Worm (Caenorhabditis elegans): Measurements from ENCODE around the gene C16D9.3.

Gene C16D9.3

DNA sequence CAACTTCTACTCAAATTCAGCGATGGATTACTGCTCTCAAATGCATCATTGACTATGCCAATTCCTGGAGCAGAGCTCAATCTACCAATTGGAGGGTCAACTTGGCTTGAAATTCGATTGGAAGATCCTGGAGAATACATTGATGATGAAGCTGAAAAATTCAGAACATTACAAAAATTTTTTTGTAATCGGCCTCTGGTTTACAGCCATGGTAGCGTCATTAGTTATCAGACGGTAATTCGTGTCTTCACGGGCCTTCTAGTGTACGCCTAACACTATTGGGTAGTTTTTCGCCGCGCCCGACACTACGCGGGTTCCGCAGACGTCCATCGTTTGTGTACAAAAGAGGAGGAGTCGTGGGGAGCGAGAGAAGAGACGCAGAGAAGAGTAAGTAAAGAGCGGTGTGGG is 11.1 kb downstream of the C16D9.3 start (continued):
- peak; percentile 91 for TF ChIP-seq nhr-85 (tag)
- peak; percentile 75 to 90 (median 85) for TF ChIP-seq ceh-82 (tag; optimal IDR thresholded peaks at IDR 0.05)
- no peak for TF ChIP-seq zag-1 (tag; optimal IDR thresholded peaks at IDR 0.05)
- TF ChIP-seq hlh-4 (tag; optimal IDR thresholded peaks at IDR 0.05): no peak
- TF ChIP-seq efl-1 (optimal IDR thresholded peaks at IDR 0.05): peak; percentile 63 to 77
- TF ChIP-seq efl-1 (GFP tag; optimal IDR thresholded peaks at IDR 0.05 in 1 of 2): peak; percentile 57 to 96
- TF ChIP-seq mab-9 (GFP tag; IDR thresholded peaks at IDR 0.05): no peak
- TF ChIP-seq pqm-1 (tag; optimal IDR thresholded peaks at IDR 0.05): no peak
- TF ChIP-seq nhr-47 (tag; optimal IDR thresholded peaks at IDR 0.05): peak; percentile 90
- TF ChIP-seq blmp-1 (tag; optimal IDR thresholded peaks at IDR 0.05): no peak
- TF ChIP-seq ama-1 (optimal IDR thresholded peaks at IDR 0.05): peak; percentile 94
- TF ChIP-seq Y116A8C.19 (tag; optimal IDR thresholded peaks at IDR 0.05; ENCODE audit: borderline replicate concordance): no peak
- TF ChIP-seq F16B12.6 (tag; optimal IDR thresholded peaks at IDR 0.05): peak; percentile 22
- no peak for TF ChIP-seq tlp-1 (tag; optimal IDR thresholded peaks at IDR 0.05)
- no peak for TF ChIP-seq nhr-28 (tag; optimal IDR thresholded peaks at IDR 0.05)
- peak; percentile 54 for TF ChIP-seq egl-13 (tag; optimal IDR thresholded peaks at IDR 0.05)
- peak; percentile 94 for TF ChIP-seq nhr-71 (tag; optimal IDR thresholded peaks at IDR 0.05)
- TF ChIP-seq fkh-4 (tag; optimal IDR thresholded peaks at IDR 0.05; ENCODE audit: borderline replicate concordance): peak; percentile 25
- peak; percentile 8 to 46 (median 25) for TF ChIP-seq elt-3 (tag; optimal IDR thresholded peaks at IDR 0.05)
- peak; percentile 71 for TF ChIP-seq zip-4 (GFP tag; optimal IDR thresholded peaks at IDR 0.05)
- peak; percentile 88 for TF ChIP-seq elt-2 (tag; optimal IDR thresholded peaks at IDR 0.05)
- no peak for TF ChIP-seq egl-27 (tag; optimal IDR thresholded peaks at IDR 0.05)
- peak; percentile 95 for TF ChIP-seq rnt-1 (tag; optimal IDR thresholded peaks at IDR 0.05)
- TF ChIP-seq lin-35 (GFP tag; optimal IDR thresholded peaks at IDR 0.05): peak; percentile 53 to 69
- TF ChIP-seq sup-37 (GFP tag; optimal IDR thresholded peaks at IDR 0.05): peak; percentile 69
- TF ChIP-seq nhr-237 (tag; optimal IDR thresholded peaks at IDR 0.05): no peak
- TF ChIP-seq nhr-90 (tag; optimal IDR thresholded peaks at IDR 0.05; ENCODE audit: poor library complexity): peak; percentile 95
- peak; percentile 84 for TF ChIP-seq tbx-2 (tag; optimal IDR thresholded peaks at IDR 0.05)
- TF ChIP-seq mdl-1 (tag; optimal IDR thresholded peaks at IDR 0.05): peak in 1 of 2 experiments; percentile 72
- peak; percentile 92 for TF ChIP-seq snu-23 (GFP tag; optimal IDR thresholded peaks at IDR 0.05)
- peak; percentile 84 for TF ChIP-seq nhr-77 (tag; optimal IDR thresholded peaks at IDR 0.05)
- no peak for TF ChIP-seq ceh-8 (GFP tag; optimal IDR thresholded peaks at IDR 0.05)
- peak; percentile 34 for TF ChIP-seq isw-1 (GFP tag; IDR thresholded peaks at IDR 0.05)
- peak; percentile 58 for TF ChIP-seq lir-3 (tag; optimal IDR thresholded peaks at IDR 0.05; ENCODE audit: poor library complexity)
- TF ChIP-seq mef-2 (tag; optimal IDR thresholded peaks at IDR 0.05): no peak
- TF ChIP-seq nhr-20 (tag; optimal IDR thresholded peaks at IDR 0.05): peak; percentile 90
- no peak for TF ChIP-seq sptf-1 (tag; optimal IDR thresholded peaks at IDR 0.05)
- TF ChIP-seq dsc-1 (tag; optimal IDR thresholded peaks at IDR 0.05): peak; percentile 89
- no peak for TF ChIP-seq hlh-17 (GFP tag; optimal IDR thresholded peaks at IDR 0.05; ENCODE audit: borderline replicate concordance)
- TF ChIP-seq unc-86 (tag; optimal IDR thresholded peaks at IDR 0.05): peak; percentile 71
- peak; percentile 14 for TF ChIP-seq nhr-11 (tag; optimal IDR thresholded peaks at IDR 0.05)
- no peak for TF ChIP-seq ceh-90 (tag; optimal IDR thresholded peaks at IDR 0.05)
- TF ChIP-seq lsy-2 (tag; optimal IDR thresholded peaks at IDR 0.05): peak; percentile 58 to 78
- TF ChIP-seq ceh-63 (GFP tag; optimal IDR thresholded peaks at IDR 0.05): no peak
- TF ChIP-seq lin-15B (tag; optimal IDR thresholded peaks at IDR 0.05): peak; percentile 42
- TF ChIP-seq nhr-76 (tag; optimal IDR thresholded peaks at IDR 0.05): no peak
- peak; percentile 46 to 67 (median 60) for TF ChIP-seq dpl-1 (GFP tag; optimal IDR thresholded peaks at IDR 0.05)
- peak; percentile 53 for TF ChIP-seq fkh-8 (tag; optimal IDR thresholded peaks at IDR 0.05)
- TF ChIP-seq sox-4 (tag; optimal IDR thresholded peaks at IDR 0.05): no peak
- peak; percentile 81 for TF ChIP-seq irx-1 (tag; optimal IDR thresholded peaks at IDR 0.05)
- no peak for TF ChIP-seq nhr-84 (tag; optimal IDR thresholded peaks at IDR 0.05)
